Worm (Caenorhabditis elegans): ENCODE data around the gene kin-16.

The kin-16 gene

ce11 chrII:9397496-9397895, 38.4 kb downstream of the kin-16 start, which contains the start of gene Y51B9A.9:
Y51B9A.9 (minus strand) TSS chrII:9397596.
- TF ChIP-seq snpc-4 (tag; optimal IDR thresholded peaks at IDR 0.05) (no peak), ztf-11 (tag; optimal IDR thresholded peaks at IDR 0.05) (no peak), drap-1 (GFP tag; optimal IDR thresholded peaks at IDR 0.05) (no peak), M03D4.4 (tag; optimal IDR thresholded peaks at IDR 0.05) (no peak), lsy-2 (tag; optimal IDR thresholded peaks at IDR 0.05) (no peak)

ce11 chrII:9392724-9393123, 43.2 kb downstream of the kin-16 start, which contains the start of gene lido-17:
lido-17 (minus strand) TSS chrII:9392824.
- TF ChIP-seq cnd-1 (tag; optimal IDR thresholded peaks at IDR 0.05) (no peak), nhr-2 (tag; optimal IDR thresholded peaks at IDR 0.05) (no peak), elt-3 (tag; optimal IDR thresholded peaks at IDR 0.05) (no peak)

ce11 chrII:9385241-9385640, 50.7 kb downstream of the kin-16 start, which contains the start of gene C06C3.7:
C06C3.7 (plus strand) TSS chrII:9385541.
- TF ChIP-seq M03D4.4 (tag; optimal IDR thresholded peaks at IDR 0.05) (no peak), nhr-76 (tag; optimal IDR thresholded peaks at IDR 0.05) (no peak), ceh-83 (GFP tag; optimal IDR thresholded peaks at IDR 0.05) (no peak), lsy-2 (tag; optimal IDR thresholded peaks at IDR 0.05) (no peak), ceh-43 (GFP tag; optimal IDR thresholded peaks at IDR 0.05) (no peak), ham-2 (GFP tag; optimal IDR thresholded peaks at IDR 0.05) (no peak), nhr-12 (tag; optimal IDR thresholded peaks at IDR 0.05) (no peak), ceh-39 (tag; optimal IDR thresholded peaks at IDR 0.05) (no peak), zip-8 (tag; optimal IDR thresholded peaks at IDR 0.05) (no peak), tbx-8 (GFP tag; optimal IDR thresholded peaks at IDR 0.05) (no peak), mab-5 (tag; optimal IDR thresholded peaks at IDR 0.05) (no peak)

Measured in whole organism, mixed stage, embryonic.